Fruit fly (Drosophila melanogaster) whole organism, embryonic: ENCODE data around the gene CG34034.

Experiments used
- Adf1 ChIP-seq: fragments of 200-800 bp; sonication (Bioruptor generic); IDR thresholded peaks from 2 replicates; pipeline ENCODE4 v1.3.6; 2022; ENCODE audit warnings: missing biosample characterization, missing genetic modification characterization
- Asciz ChIP-seq: fragments of 200-800 bp; sonication (Bioruptor generic); optimal IDR thresholded peaks from 2 replicates; lab custom pipeline; 2017; ENCODE audit warnings: missing biosample characterization, mild to moderate bottlenecking, missing genetic modification characterization, missing genetic modification reagents
- Atf3 ChIP-seq: fragments of 200-800 bp; sonication (Bioruptor generic); optimal IDR thresholded peaks from 3 replicates; lab custom pipeline; 2016; ENCODE audit warnings: missing biosample characterization, missing genetic modification characterization
- Blimp-1 ChIP-seq: fragments of 200-800 bp; sonication (Bioruptor generic); optimal IDR thresholded peaks from 3 replicates; lab custom pipeline; 2018; ENCODE audit warnings: missing biosample characterization, missing genetic modification characterization, mild to moderate bottlenecking, moderate library complexity, missing genetic modification reagents
- CG10959 ChIP-seq: fragments of 200-800 bp; sonication (Bioruptor generic); IDR thresholded peaks from 2 replicates; pipeline ENCODE4 v1.3.6; 2022; ENCODE audit warnings: missing biosample characterization, missing genetic modification characterization
- CG15479 ChIP-seq: fragments of 200-800 bp; sonication (Bioruptor generic); optimal IDR thresholded peaks from 3 replicates; lab custom pipeline; 2019; ENCODE audit warnings: missing biosample characterization, mild to moderate bottlenecking, missing genetic modification characterization, moderate library complexity
- CG15514 ChIP-seq: fragments of 200-800 bp; sonication (Bioruptor generic); optimal IDR thresholded peaks from 3 replicates; lab custom pipeline; 2017; ENCODE audit warnings: missing biosample characterization, missing genetic modification characterization, mild to moderate bottlenecking, moderate library complexity, missing genetic modification reagents
- CG18011 ChIP-seq: fragments of 200-800 bp; sonication (Bioruptor generic); optimal IDR thresholded peaks from 2 replicates; lab custom pipeline; 2017; ENCODE audit warnings: missing biosample characterization, missing genetic modification characterization, mild to moderate bottlenecking, moderate library complexity, missing genotype
- CG2712 ChIP-seq: fragments of 200-800 bp; optimal IDR thresholded peaks from 3 replicates; lab custom pipeline; 2019; ENCODE audit warnings: missing biosample characterization, mild to moderate bottlenecking, missing genetic modification characterization, moderate library complexity
- CG31365 ChIP-seq: fragments of 200-800 bp; sonication (Bioruptor generic); optimal IDR thresholded peaks from 2 replicates; lab custom pipeline; 2018; ENCODE audit warnings: missing biosample characterization, mild to moderate bottlenecking, missing genetic modification characterization
- CG3407 ChIP-seq: fragments of 200-800 bp; sonication (Bioruptor generic); optimal IDR thresholded peaks from 2 replicates; lab custom pipeline; 2018; ENCODE audit warnings: missing biosample characterization, mild to moderate bottlenecking, missing genetic modification characterization
- CG3726 ChIP-seq: fragments of 200-800 bp; sonication (Bioruptor generic); IDR thresholded peaks from 3 replicates; pipeline ENCODE4, ENCODE4 v1.3.6; 2022; ENCODE audit warnings: missing biosample characterization, missing genetic modification characterization
- CG4424 ChIP-seq: fragments of 200-800 bp; sonication (Bioruptor generic); optimal IDR thresholded peaks from 3 replicates; lab custom pipeline; 2016; ENCODE audit warnings: missing biosample characterization, missing genetic modification characterization
- CG6683 ChIP-seq: fragments of 200-800 bp; sonication (Bioruptor generic); optimal IDR thresholded peaks from 2 replicates; lab custom pipeline; 2017; ENCODE audit warnings: missing biosample characterization, mild to moderate bottlenecking, missing genetic modification characterization, missing genetic modification reagents
- CG6765 ChIP-seq: fragments of 200-800 bp; sonication (Bioruptor generic); optimal IDR thresholded peaks from 3 replicates; lab custom pipeline; 2017; ENCODE audit warnings: missing biosample characterization, mild to moderate bottlenecking, missing genetic modification characterization
- CG9727 ChIP-seq: fragments of 200-800 bp; sonication (Bioruptor generic); optimal IDR thresholded peaks from 3 replicates; lab custom pipeline; 2017; ENCODE audit warnings: missing biosample characterization, mild to moderate bottlenecking, missing genetic modification characterization
- CkIIα-i1 ChIP-seq: fragments of 200-800 bp; sonication (Bioruptor generic); IDR thresholded peaks from 2 replicates; pipeline ENCODE4 v1.3.6; 2022; ENCODE audit warnings: missing biosample characterization, missing genetic modification characterization
- Deaf1 ChIP-seq: fragments of 200-800 bp; optimal IDR thresholded peaks from 3 replicates; lab custom pipeline; 2019; ENCODE audit warnings: missing biosample characterization, mild to moderate bottlenecking, missing genetic modification characterization, moderate library complexity
- Doc2 ChIP-seq: fragments of 200-800 bp; sonication (Bioruptor generic); IDR thresholded peaks from 2 replicates; pipeline ENCODE4 v1.3.6; 2022; ENCODE audit warnings: missing biosample characterization, missing genetic modification characterization
- Doc3 ChIP-seq: fragments of 200-800 bp; sonication (Bioruptor generic); IDR thresholded peaks from 3 replicates; pipeline ENCODE4 v1.3.6; 2022; ENCODE audit warnings: missing biosample characterization, missing genetic modification characterization; ENCODE audit not compliant: partially characterized antibody
- Ets65A ChIP-seq: fragments of 200-800 bp; sonication (Bioruptor generic); peaks from one replicate; lab custom pipeline; 2016; ENCODE audit warnings: missing biosample characterization, missing genetic modification characterization
- Gug ChIP-seq: fragments of 200-800 bp; sonication (Bioruptor generic); IDR thresholded peaks from 4 replicates; pipeline ENCODE4 v1.3.6; 2022; ENCODE audit warnings: missing biosample characterization, missing genetic modification characterization
- HmgD ChIP-seq: fragments of 200-800 bp; sonication (Bioruptor generic); optimal IDR thresholded peaks from 3 replicates; lab custom pipeline; 2016; ENCODE audit warnings: missing biosample characterization, missing genetic modification characterization
- Mad ChIP-seq: fragments of 200-800 bp; sonication (Bioruptor generic); optimal IDR thresholded peaks from 2 replicates; lab custom pipeline; 2016; ENCODE audit warnings: missing biosample characterization, missing genetic modification characterization
- Max ChIP-seq: fragments of 200-800 bp; sonication (Bioruptor generic); optimal IDR thresholded peaks from 2 replicates; lab custom pipeline; 2016; ENCODE audit warnings: missing biosample characterization, mild to moderate bottlenecking, missing genetic modification characterization
- Myb ChIP-seq: fragments of 200-800 bp; sonication (Bioruptor generic); optimal IDR thresholded peaks from 2 replicates; lab custom pipeline; 2016; ENCODE audit warnings: missing biosample characterization, missing genetic modification characterization
- Oli ChIP-seq: fragments of 200-800 bp; sonication (Bioruptor generic); optimal IDR thresholded peaks from 2 replicates; lab custom pipeline; 2018; ENCODE audit warnings: missing biosample characterization, mild to moderate bottlenecking, missing genetic modification characterization, moderate library complexity
- Ptx1 ChIP-seq: fragments of 200-800 bp; sonication (Bioruptor generic); IDR thresholded peaks from 2 replicates; pipeline ENCODE4 v1.3.6; 2022; ENCODE audit warnings: missing biosample characterization, missing genetic modification characterization
- Scr ChIP-seq: fragments of 200-800 bp; sonication (Bioruptor generic); IDR thresholded peaks from 2 replicates; pipeline ENCODE4 v1.3.6; 2022; ENCODE audit warnings: missing biosample characterization, missing genetic modification characterization; ENCODE audit not compliant: partially characterized antibody
- Sox102F ChIP-seq: fragments of 200-800 bp; sonication (Bioruptor generic); optimal IDR thresholded peaks from 2 replicates; lab custom pipeline; 2018; ENCODE audit warnings: missing biosample characterization, mild to moderate bottlenecking, missing genetic modification characterization, moderate library complexity
- ash1 ChIP-seq: fragments of 200-800 bp; sonication (Bioruptor generic); optimal IDR thresholded peaks from 2 replicates; lab custom pipeline; 2018; ENCODE audit warnings: missing biosample characterization, mild to moderate bottlenecking, missing genetic modification characterization
- ato ChIP-seq: fragments of 200-800 bp; sonication (Bioruptor generic); IDR thresholded peaks from 2 replicates; pipeline ENCODE4 v1.3.6; 2022; ENCODE audit warnings: missing biosample characterization, missing genetic modification characterization; ENCODE audit not compliant: partially characterized antibody
- az2 ChIP-seq: fragments of 200-800 bp; sonication (Bioruptor generic); optimal IDR thresholded peaks from 3 replicates; lab custom pipeline; 2016; ENCODE audit warnings: missing biosample characterization, missing genetic modification characterization
- bsh ChIP-seq, 2 experiments: fragments of 200-800 bp; sonication (Bioruptor generic); optimal IDR thresholded peaks; 2 replicates each; lab custom pipeline; 2017 to 2018; ENCODE audit warnings: mild to moderate bottlenecking in 2 of 2, missing biosample characterization in 2 of 2, missing genetic modification characterization in 2 of 2, moderate library complexity in 1 of 2
- chn ChIP-seq: fragments of 200-800 bp; sonication (Bioruptor generic); optimal IDR thresholded peaks from 2 replicates; lab custom pipeline; 2016; ENCODE audit warnings: missing biosample characterization, missing genetic modification characterization
- ci ChIP-seq: fragments of 200-800 bp; sonication (Bioruptor generic); IDR thresholded peaks from 3 replicates; pipeline ENCODE4 v1.3.6; 2022; ENCODE audit warnings: missing biosample characterization, missing genetic modification characterization
- crol ChIP-seq: fragments of 200-800 bp; sonication (Bioruptor generic); IDR thresholded peaks from 2 replicates; pipeline ENCODE4 v1.3.6; 2022; ENCODE audit warnings: missing biosample characterization, missing genetic modification characterization
- dan ChIP-seq: fragments of 200-800 bp; sonication (Bioruptor generic); IDR thresholded peaks from 2 replicates; pipeline ENCODE4 v1.3.6; 2022; ENCODE audit warnings: missing biosample characterization, missing genetic modification characterization
- fd96Cb ChIP-seq: fragments of 200-800 bp; sonication (Bioruptor generic); optimal IDR thresholded peaks from 2 replicates; lab custom pipeline; 2018; ENCODE audit warnings: missing biosample characterization, mild to moderate bottlenecking, missing genetic modification characterization, moderate library complexity
- kni ChIP-seq: fragments of 200-800 bp; sonication (Bioruptor generic); optimal IDR thresholded peaks from 3 replicates; lab custom pipeline; 2017; ENCODE audit warnings: mild to moderate bottlenecking, missing biosample characterization, missing genetic modification reagents, missing genetic modification characterization
- lab ChIP-seq: fragments of 200-800 bp; sonication (Bioruptor generic); optimal IDR thresholded peaks from 3 replicates; lab custom pipeline; 2017; ENCODE audit warnings: missing biosample characterization, missing genetic modification characterization, mild to moderate bottlenecking, moderate library complexity, missing genetic modification reagents
- odd ChIP-seq: fragments of 200-800 bp; sonication (Bioruptor generic); optimal IDR thresholded peaks from 2 replicates; lab custom pipeline; 2017; ENCODE audit warnings: missing biosample characterization, mild to moderate bottlenecking, missing genetic modification characterization
- pan ChIP-seq, 4 experiments: fragments of >200 bp in 3 of 4; fragments of 200-800 bp in 1 of 4; sonication (Bioruptor generic) in 1 of 4; optimal IDR thresholded peaks in 3 of 4; IDR thresholded peaks in 1 of 4; 2 replicates each; pipeline versions ENCODE4 v1.3.6 to Lab custom; 2017 to 2022; ENCODE audit warnings: missing biosample characterization in 2 of 4, missing genetic modification characterization in 2 of 4, mixed read lengths in 1 of 4
- row ChIP-seq: fragments of 200-800 bp; sonication (Bioruptor generic); IDR thresholded peaks from 3 replicates; pipeline ENCODE4 v1.3.6; 2022; ENCODE audit warnings: missing biosample characterization, missing genetic modification characterization
- tup ChIP-seq: fragments of 200-800 bp; sonication (Bioruptor generic); optimal IDR thresholded peaks from 2 replicates; lab custom pipeline; 2016; ENCODE audit warnings: missing biosample characterization, mild to moderate bottlenecking, missing genetic modification characterization, moderate library complexity
- usp ChIP-seq: fragments of >200 bp; optimal IDR thresholded peaks from 2 replicates; lab custom pipeline; 2017; ENCODE audit warnings: missing biosample characterization, missing genetic modification characterization
- vvl ChIP-seq: fragments of 200-800 bp; sonication (Bioruptor generic); IDR thresholded peaks from 2 replicates; pipeline ENCODE4 v1.3.6; 2022; ENCODE audit warnings: missing biosample characterization, missing genetic modification characterization
- yki ChIP-seq: fragments of >200 bp; optimal IDR thresholded peaks from 3 replicates; lab custom pipeline; 2018

CG34034 gene

dm6 chr3R:21700458-21700857 lies 38.5 kb downstream of the CG34034 start:
- TF ChIP-seq pan (optimal IDR thresholded peaks at IDR 0.05; lab: Kevin White, UChicago) (no peak), pan (GFP tag; optimal IDR thresholded peaks at IDR 0.05 in 1 of 2, IDR thresholded peaks at IDR 0.05 in 1 of 2) (peak in 1 of 2 experiments; percentile 8), kni (GFP tag; lab: Kevin White, UChicago) (peak; percentile 6), crol (GFP tag; lab: Robert Waterston, UW) (peak; percentile 17; the same call in 1 of the 2 replicates), vvl (GFP tag; lab: Robert Waterston, UW) (0 out of 2 replicates have a peak, but pooled peaks have one; percentile 9), Oli (no peak), odd (GFP tag; lab: Kevin White, UChicago) (no peak), Ets65A (peak; percentile 55), Blimp-1 (peak; percentile 93)

dm6 chr3R:21698895-21699300 lies 40.0 kb downstream of the CG34034 start:
- TF ChIP-seq CG15514 (GFP tag; lab: Kevin White, UChicago): no peak
- TF ChIP-seq yki (lab: Kevin White, UChicago): no peak
- TF ChIP-seq lab (GFP tag; lab: Kevin White, UChicago): peak; percentile 29
- no peak for TF ChIP-seq tup (GFP tag; lab: Kevin White, UChicago)
- no peak for TF ChIP-seq Ets65A
- no peak for TF ChIP-seq CG6765 (GFP tag; lab: Kevin White, UChicago)
- TF ChIP-seq HmgD (GFP tag; lab: Kevin White, UChicago): no peak
- no peak for TF ChIP-seq CG9727 (GFP tag; lab: Kevin White, UChicago)
- TF ChIP-seq ci: no peak
- no peak for TF ChIP-seq dan (GFP tag; lab: Robert Waterston, UW)
- TF ChIP-seq CG15479 (GFP tag; lab: Kevin White, UChicago): no peak
- TF ChIP-seq chn: no peak
- no peak for TF ChIP-seq ash1 (GFP tag; lab: Kevin White, UChicago)
- TF ChIP-seq Gug (GFP tag; lab: Robert Waterston, UW): no peak
- 0 out of 2 replicates have a peak, but pooled peaks have one; percentile 18 for TF ChIP-seq vvl (GFP tag; lab: Robert Waterston, UW)
- TF ChIP-seq Myb (GFP tag; lab: Kevin White, UChicago): no peak
- TF ChIP-seq CG6683 (GFP tag; lab: Kevin White, UChicago): no peak
- no peak for TF ChIP-seq CG10959 (GFP tag; lab: Robert Waterston, UW)
- TF ChIP-seq Atf3 (GFP tag; lab: Kevin White, UChicago): no peak
- TF ChIP-seq row (GFP tag; lab: Robert Waterston, UW): peak; percentile 34; the same call in 2 of the 3 replicates
- TF ChIP-seq CkIIα-i1 (GFP tag; lab: Robert Waterston, UW): no peak
- no peak for TF ChIP-seq Doc2
- no peak for TF ChIP-seq CG3726
- TF ChIP-seq Sox102F (GFP tag; lab: Kevin White, UChicago): peak; percentile 75
- peak; percentile 40 for TF ChIP-seq CG2712
- no peak for TF ChIP-seq CG31365 (tag; lab: Kevin White, UChicago)
- TF ChIP-seq Asciz (GFP tag; lab: Kevin White, UChicago): peak; percentile 42
- TF ChIP-seq Adf1 (GFP tag; lab: Robert Waterston, UW): no peak
- no peak for TF ChIP-seq Max (GFP tag; lab: Kevin White, UChicago)
- TF ChIP-seq Doc3 (GFP tag; lab: Robert Waterston, UW): no peak
- no peak for TF ChIP-seq CG18011 (GFP tag; lab: Kevin White, UChicago)
- no peak for TF ChIP-seq Deaf1
- TF ChIP-seq CG3407 (GFP tag; lab: Kevin White, UChicago): no peak
- peak; percentile 14 for TF ChIP-seq az2
- no peak for TF ChIP-seq usp
- TF ChIP-seq ato (GFP tag; lab: Robert Waterston, UW): no peak
- peak; percentile 38; the same call in 1 of the 2 replicates for TF ChIP-seq Ptx1 (GFP tag; lab: Robert Waterston, UW)
- TF ChIP-seq bsh (GFP tag; optimal IDR thresholded peaks at IDR 0.05; lab: Kevin White, UChicago): peak; percentile 26 to 58
- TF ChIP-seq CG4424 (GFP tag; lab: Kevin White, UChicago): peak; percentile 16
- TF ChIP-seq Scr (GFP tag; lab: Robert Waterston, UW): no peak
- peak; percentile 32 for TF ChIP-seq fd96Cb
- TF ChIP-seq kni (GFP tag; lab: Kevin White, UChicago): no peak
- TF ChIP-seq Mad (GFP tag; lab: Kevin White, UChicago): no peak
